Worm (Caenorhabditis elegans) whole organism, L1 larva: ENCODE results near the gene F53A9.8.
A peak's percentile ranks its signal among the peaks of the same experiment; 100 is the strongest.

ENCODE experiments used
- ceh-82 ChIP-seq, 3 experiments: fragments of 150-350 bp in 1 of 3; sonication (generic microtip) in 2 of 3; optimal IDR thresholded peaks; 2 replicates each; lab custom pipeline; 2014 to 2017; ENCODE audit warnings: missing biosample characterization in 3 of 3, missing genetic modification characterization in 3 of 3
- dpl-1 ChIP-seq, 3 experiments: fragments of 150-350 bp in 2 of 3; sonication (generic microtip) in 1 of 3; optimal IDR thresholded peaks; 2 replicates each; lab custom pipeline; 2014 to 2017; ENCODE audit warnings: missing biosample characterization in 3 of 3, missing genetic modification characterization in 3 of 3, missing genetic modification reagents in 3 of 3
- rnt-1 ChIP-seq: sonication (generic microtip); optimal IDR thresholded peaks from 2 replicates; lab custom pipeline; 2016; ENCODE audit warnings: mild to moderate bottlenecking, missing genetic modification characterization, moderate library complexity, missing compliant biosample characterization

- peak; percentile 45 for TF ChIP-seq rnt-1 (tag; lab: Kevin White, UChicago)
- no peak for TF ChIP-seq dpl-1 (GFP tag; optimal IDR thresholded peaks at IDR 0.05; lab: Kevin White, UChicago)
- no peak for TF ChIP-seq ceh-82 (tag; optimal IDR thresholded peaks at IDR 0.05; lab: Kevin White, UChicago)
Observed at ce11 chrX:8723840-8724239, 5.1 kb upstream of the F53A9.8 start.
